Fruit fly (Drosophila melanogaster) whole organism, prepupa: ENCODE measurements around the gene Flacc.

ENCODE experiments used
- Blimp-1 ChIP-seq: fragments of 200-800 bp; sonication (Bioruptor generic); optimal IDR thresholded peaks from 3 replicates; lab custom pipeline; 2017; ENCODE audit warnings: missing biosample characterization, missing genetic modification characterization, mild to moderate bottlenecking, moderate library complexity, missing genetic modification reagents
- CG10631 ChIP-seq: fragments of 200-800 bp; sonication (Bioruptor generic); optimal IDR thresholded peaks from 2 replicates; lab custom pipeline; 2016; ENCODE audit warnings: missing biosample characterization, missing genetic modification characterization
- CG10669 ChIP-seq: fragments of 200-800 bp; sonication (Bioruptor generic); optimal IDR thresholded peaks from 3 replicates; lab custom pipeline; 2018; ENCODE audit warnings: missing biosample characterization, mild to moderate bottlenecking, missing genetic modification characterization, moderate library complexity
- CG11294 ChIP-seq: fragments of 200-800 bp; sonication (Bioruptor generic); IDR thresholded peaks from 2 replicates; pipeline ENCODE4 v1.3.6; 2022; ENCODE audit warnings: missing biosample characterization, missing genetic modification characterization
- CG11762 ChIP-seq: fragments of 200-800 bp; sonication (Bioruptor generic); optimal IDR thresholded peaks from 3 replicates; lab custom pipeline; 2016; ENCODE audit warnings: missing biosample characterization, missing genetic modification characterization; ENCODE audit not compliant: insufficient read depth
- CG11902 ChIP-seq: fragments of 200-800 bp; sonication (Bioruptor generic); optimal IDR thresholded peaks from 3 replicates; lab custom pipeline; 2016; ENCODE audit warnings: missing biosample characterization, missing genetic modification characterization
- CG15336 ChIP-seq: fragments of 200-800 bp; sonication (Bioruptor generic); IDR thresholded peaks from 2 replicates; pipeline ENCODE4 v1.3.6; 2022; ENCODE audit warnings: missing biosample characterization, missing genetic modification characterization
- CG1621 ChIP-seq: fragments of 200-800 bp; sonication (Bioruptor generic); optimal IDR thresholded peaks from 3 replicates; lab custom pipeline; 2018; ENCODE audit warnings: missing biosample characterization, mild to moderate bottlenecking, missing genetic modification characterization
- CG16779 ChIP-seq: fragments of 200-800 bp; sonication (Bioruptor generic); optimal IDR thresholded peaks from 3 replicates; lab custom pipeline; 2017; ENCODE audit warnings: missing biosample characterization, mild to moderate bottlenecking, missing genetic modification characterization
- CG3032 ChIP-seq: fragments of 200-800 bp; optimal IDR thresholded peaks from 2 replicates; lab custom pipeline; 2019; ENCODE audit warnings: missing biosample characterization, mild to moderate bottlenecking, missing genetic modification characterization, moderate library complexity
- CG34406 ChIP-seq: fragments of 200-800 bp; sonication (Bioruptor generic); optimal IDR thresholded peaks from 3 replicates; lab custom pipeline; 2016; ENCODE audit warnings: missing biosample characterization, missing genetic modification characterization
- CG3919 ChIP-seq: fragments of 200-800 bp; sonication (Bioruptor generic); optimal IDR thresholded peaks from 3 replicates; lab custom pipeline; 2016; ENCODE audit warnings: missing biosample characterization, missing genetic modification characterization
- CG4318 ChIP-seq: fragments of 200-800 bp; sonication (Bioruptor generic); optimal IDR thresholded peaks from 3 replicates; lab custom pipeline; 2017; ENCODE audit warnings: missing biosample characterization, mild to moderate bottlenecking, missing genetic modification characterization
- CG6163 ChIP-seq: fragments of 200-800 bp; sonication (Bioruptor generic); IDR thresholded peaks from 3 replicates; pipeline ENCODE4 v1.3.6; 2022; ENCODE audit warnings: missing biosample characterization, missing genetic modification characterization
- CG6276 ChIP-seq: fragments of 200-800 bp; sonication (Bioruptor generic); optimal IDR thresholded peaks from 2 replicates; lab custom pipeline; 2017; ENCODE audit warnings: missing biosample characterization, mild to moderate bottlenecking, missing genetic modification characterization
- CG6792 ChIP-seq: fragments of 200-800 bp; sonication (Bioruptor generic); optimal IDR thresholded peaks from 3 replicates; lab custom pipeline; 2016; ENCODE audit warnings: missing biosample characterization, missing genetic modification characterization
- CG6808 ChIP-seq: fragments of 200-800 bp; sonication (Bioruptor generic); optimal IDR thresholded peaks from 3 replicates; lab custom pipeline; 2017; ENCODE audit warnings: missing biosample characterization, missing genetic modification characterization, mild to moderate bottlenecking, moderate library complexity, missing genetic modification reagents
- CG6854 ChIP-seq: fragments of 200-800 bp; sonication (Bioruptor generic); optimal IDR thresholded peaks from 2 replicates; lab custom pipeline; 2017; ENCODE audit warnings: missing biosample characterization, mild to moderate bottlenecking, missing genetic modification characterization
- CG7368 ChIP-seq: fragments of 200-800 bp; sonication (Bioruptor generic); optimal IDR thresholded peaks from 3 replicates; lab custom pipeline; 2016; ENCODE audit warnings: missing biosample characterization, missing genetic modification characterization
- CG8319 ChIP-seq: fragments of 200-800 bp; sonication (Bioruptor generic); optimal IDR thresholded peaks from 3 replicates; lab custom pipeline; 2016; ENCODE audit warnings: missing biosample characterization, missing genetic modification characterization
- CG8632 ChIP-seq: fragments of 200-800 bp; sonication (Bioruptor generic); optimal IDR thresholded peaks from 3 replicates; lab custom pipeline; 2016; ENCODE audit warnings: missing biosample characterization, missing genetic modification characterization
- Eip75B ChIP-seq: fragments of 200-800 bp; sonication (Bioruptor generic); optimal IDR thresholded peaks from 3 replicates; lab custom pipeline; 2016; ENCODE audit warnings: missing biosample characterization, missing genetic modification characterization
- Eip78C ChIP-seq: fragments of 200-800 bp; sonication (Bioruptor generic); peaks from one replicate; lab custom pipeline; 2016; ENCODE audit warnings: missing biosample characterization, missing genetic modification characterization
- Eip93F ChIP-seq: fragments of 200-800 bp; sonication (Bioruptor generic); optimal IDR thresholded peaks from 2 replicates; lab custom pipeline; 2016; ENCODE audit warnings: missing biosample characterization, mild to moderate bottlenecking, missing genetic modification characterization
- Ets21C ChIP-seq: fragments of 200-800 bp; sonication (Bioruptor generic); optimal IDR thresholded peaks from 3 replicates; lab custom pipeline; 2016; ENCODE audit warnings: missing biosample characterization, missing genetic modification characterization
- Ets96B ChIP-seq: fragments of 200-800 bp; optimal IDR thresholded peaks from 2 replicates; lab custom pipeline; 2019; ENCODE audit warnings: missing biosample characterization, mild to moderate bottlenecking, missing genetic modification characterization, moderate library complexity
- Gug ChIP-seq: fragments of 200-800 bp; sonication (Bioruptor generic); IDR thresholded peaks from 2 replicates; pipeline ENCODE4 v1.3.6; 2022; ENCODE audit warnings: missing biosample characterization, missing genetic modification characterization
- Hr38 ChIP-seq: sonication (Bioruptor generic); optimal IDR thresholded peaks from 2 replicates; lab custom pipeline; 2016; ENCODE audit warnings: missing biosample characterization, missing genetic modification characterization
- Hr39 ChIP-seq: fragments of 200-800 bp; sonication (Bioruptor generic); optimal IDR thresholded peaks from 2 replicates; lab custom pipeline; 2016; ENCODE audit warnings: missing biosample characterization, missing genetic modification characterization
- Hr4 ChIP-seq: fragments of 200-800 bp; sonication (Bioruptor generic); optimal IDR thresholded peaks from 3 replicates; lab custom pipeline; 2016; ENCODE audit warnings: missing biosample characterization, missing genetic modification characterization
- Lpt ChIP-seq: fragments of 200-800 bp; sonication (Bioruptor generic); optimal IDR thresholded peaks from 3 replicates; lab custom pipeline; 2016; ENCODE audit warnings: missing biosample characterization, missing genetic modification characterization
- Met ChIP-seq: fragments of 200-800 bp; sonication (Bioruptor generic); optimal IDR thresholded peaks from 3 replicates; lab custom pipeline; 2016; ENCODE audit warnings: missing biosample characterization, missing genetic modification characterization
- OdsH ChIP-seq: fragments of 200-800 bp; sonication (Bioruptor generic); optimal IDR thresholded peaks from 3 replicates; lab custom pipeline; 2016; ENCODE audit warnings: missing biosample characterization, missing genetic modification characterization
- Sox102F ChIP-seq: fragments of 200-800 bp; sonication (Bioruptor generic); optimal IDR thresholded peaks from 2 replicates; lab custom pipeline; 2016; ENCODE audit warnings: missing biosample characterization, mild to moderate bottlenecking, missing genetic modification characterization
- Sox14 ChIP-seq: fragments of 200-800 bp; sonication (Bioruptor generic); optimal IDR thresholded peaks from 3 replicates; lab custom pipeline; 2016; ENCODE audit warnings: missing biosample characterization, missing genetic modification characterization
- Sox15 ChIP-seq: fragments of 200-800 bp; sonication (Bioruptor generic); optimal IDR thresholded peaks from 3 replicates; lab custom pipeline; 2016; ENCODE audit warnings: missing biosample characterization, missing genetic modification characterization
- achi ChIP-seq: fragments of 200-800 bp; sonication (Bioruptor generic); optimal IDR thresholded peaks from 3 replicates; lab custom pipeline; 2016; ENCODE audit warnings: missing biosample characterization, missing genetic modification characterization
- acj6 ChIP-seq: fragments of 200-800 bp; sonication (Bioruptor generic); optimal IDR thresholded peaks from 3 replicates; lab custom pipeline; 2016; ENCODE audit warnings: missing biosample characterization, missing genetic modification characterization
- cyc ChIP-seq: fragments of 200-800 bp; sonication (Bioruptor generic); optimal IDR thresholded peaks from 3 replicates; lab custom pipeline; 2016; ENCODE audit warnings: missing biosample characterization, missing genetic modification characterization
- dac ChIP-seq: fragments of 200-800 bp; sonication (Bioruptor generic); optimal IDR thresholded peaks from 2 replicates; lab custom pipeline; 2017; ENCODE audit warnings: missing biosample characterization, mild to moderate bottlenecking, missing genetic modification characterization
- dsx ChIP-seq: fragments of 200-800 bp; optimal IDR thresholded peaks from 3 replicates; lab custom pipeline; 2019; ENCODE audit warnings: missing biosample characterization, mild to moderate bottlenecking, missing genetic modification characterization, moderate library complexity; ENCODE audit not compliant: poor library complexity, severe bottlenecking
- eg ChIP-seq: fragments of 200-800 bp; sonication (Bioruptor generic); IDR thresholded peaks from 3 replicates; pipeline ENCODE4 v1.3.6; 2022; ENCODE audit warnings: missing biosample characterization, missing genetic modification characterization
- fd59A ChIP-seq: fragments of 200-800 bp; sonication (Bioruptor generic); optimal IDR thresholded peaks from 2 replicates; lab custom pipeline; 2017; ENCODE audit warnings: missing biosample characterization, mild to moderate bottlenecking, missing genetic modification characterization, missing genetic modification reagents
- fd85E ChIP-seq: fragments of 200-800 bp; sonication (Bioruptor generic); optimal IDR thresholded peaks from 3 replicates; lab custom pipeline; 2016; ENCODE audit warnings: missing biosample characterization, missing genetic modification characterization
- fkh ChIP-seq: fragments of 200-800 bp; sonication (Bioruptor generic); optimal IDR thresholded peaks from 3 replicates; lab custom pipeline; 2017; ENCODE audit warnings: missing biosample characterization, mild to moderate bottlenecking, missing genetic modification characterization, moderate library complexity
- pdm3 ChIP-seq: fragments of 200-800 bp; sonication (Bioruptor generic); optimal IDR thresholded peaks from 3 replicates; lab custom pipeline; 2016; ENCODE audit warnings: missing biosample characterization, missing genetic modification characterization
- salr ChIP-seq, 2 experiments: fragments of 200-800 bp; sonication (Bioruptor generic); optimal IDR thresholded peaks; 3 replicates each; lab custom pipeline; 2016 to 2018; ENCODE audit warnings: missing biosample characterization in 2 of 2, missing genetic modification characterization in 2 of 2, mild to moderate bottlenecking in 1 of 2
- spab ChIP-seq: fragments of 200-800 bp; sonication (Bioruptor generic); optimal IDR thresholded peaks from 2 replicates; lab custom pipeline; 2017; ENCODE audit warnings: missing biosample characterization, mild to moderate bottlenecking, missing genetic modification characterization, missing genetic modification reagents
- ss ChIP-seq, 2 experiments: fragments of 200-800 bp; sonication (Bioruptor generic); optimal IDR thresholded peaks; 2 replicates in 1 of 2; 3 replicates in 1 of 2; lab custom pipeline; 2017 to 2018; ENCODE audit warnings: mild to moderate bottlenecking in 2 of 2, missing biosample characterization in 2 of 2, missing genetic modification characterization in 2 of 2, moderate library complexity in 1 of 2
- svp ChIP-seq: fragments of 200-800 bp; sonication (Bioruptor generic); peaks from one replicate; lab custom pipeline; 2016; ENCODE audit warnings: missing biosample characterization, missing genetic modification characterization
- topi ChIP-seq: fragments of 200-800 bp; sonication (Bioruptor generic); optimal IDR thresholded peaks from 3 replicates; lab custom pipeline; 2016; ENCODE audit warnings: missing biosample characterization, missing genetic modification characterization
- vri ChIP-seq: fragments of 200-800 bp; sonication (Bioruptor generic); optimal IDR thresholded peaks from 3 replicates; lab custom pipeline; 2016; ENCODE audit warnings: missing biosample characterization, mild to moderate bottlenecking, missing genetic modification characterization

The Flacc gene

dm6 chrX:18924713-18925112 is 31.3 kb upstream of the Flacc start:
- TF ChIP-seq CG16779 (tag; lab: Kevin White, UChicago) (peak; percentile 47), achi (peak; percentile 74), CG11902 (peak; percentile 4), Eip75B (GFP tag; lab: Kevin White, UChicago) (peak; percentile 67), Eip78C (GFP tag; lab: Kevin White, UChicago) (peak; percentile 95), topi (peak; percentile 76), acj6 (GFP tag; lab: Kevin White, UChicago) (peak; percentile 66), Blimp-1 (GFP tag; lab: Kevin White, UChicago) (no peak), pdm3 (peak; percentile 65), CG6276 (GFP tag; lab: Kevin White, UChicago) (peak; percentile 74), CG34406 (GFP tag; lab: Kevin White, UChicago) (peak; percentile 62), dsx (GFP tag; lab: Kevin White, UChicago) (peak; percentile 93), cyc (GFP tag; lab: Kevin White, UChicago) (peak; percentile 44), ss (GFP tag; optimal IDR thresholded peaks at IDR 0.05; lab: Kevin White, UChicago) (peak; percentile 62 to 69), Hr39 (GFP tag; lab: Kevin White, UChicago) (peak; percentile 61), CG6854 (GFP tag; lab: Kevin White, UChicago) (no peak), Eip93F (no peak), CG10631 (GFP tag; lab: Kevin White, UChicago) (peak; percentile 75), Sox15 (GFP tag; lab: Kevin White, UChicago) (peak; percentile 24), CG3919 (GFP tag; lab: Kevin White, UChicago) (peak; percentile 63), Sox14 (GFP tag; lab: Kevin White, UChicago) (peak; percentile 68), CG4318 (peak; percentile 79), CG1621 (tag; lab: Kevin White, UChicago) (peak; percentile 8), CG15336 (GFP tag; lab: Robert Waterston, UW) (peak; percentile 73), Hr38 (GFP tag; lab: Kevin White, UChicago) (no peak), dac (GFP tag; lab: Kevin White, UChicago) (peak; percentile 62), Ets21C (GFP tag; lab: Kevin White, UChicago) (peak; percentile 39), eg (GFP tag; lab: Robert Waterston, UW) (peak; percentile 49; the same call in 2 of the 3 replicates), CG8632 (GFP tag; lab: Kevin White, UChicago) (peak; percentile 68), fd85E (no peak), Lpt (GFP tag; lab: Kevin White, UChicago) (peak; percentile 56), CG7368 (GFP tag; lab: Kevin White, UChicago) (peak; percentile 14), fd59A (GFP tag; lab: Kevin White, UChicago) (peak; percentile 70), vri (GFP tag; lab: Kevin White, UChicago) (peak; percentile 17), svp (GFP tag; lab: Kevin White, UChicago) (peak; percentile 88), CG6808 (GFP tag; lab: Kevin White, UChicago) (peak; percentile 69), Gug (GFP tag; lab: Robert Waterston, UW) (peak; percentile 36; the same call in 1 of the 2 replicates), CG10669 (GFP tag; lab: Kevin White, UChicago) (peak; percentile 58), Ets96B (tag; lab: Kevin White, UChicago) (peak; percentile 68), Sox102F (GFP tag; lab: Kevin White, UChicago) (peak; percentile 61), OdsH (GFP tag; lab: Kevin White, UChicago) (peak; percentile 74), CG11294 (GFP tag; lab: Robert Waterston, UW) (no peak), CG3032 (tag; lab: Kevin White, UChicago) (peak; percentile 68), Met (GFP tag; lab: Kevin White, UChicago) (peak; percentile 73), spab (GFP tag; lab: Kevin White, UChicago) (peak; percentile 70), Hr4 (peak; percentile 75), CG6792 (GFP tag; lab: Kevin White, UChicago) (peak; percentile 69), salr (GFP tag; optimal IDR thresholded peaks at IDR 0.05; lab: Kevin White, UChicago) (peak in 1 of 2 experiments; percentile 78), fkh (GFP tag; lab: Kevin White, UChicago) (no peak), CG8319 (no peak), CG6163 (GFP tag; lab: Robert Waterston, UW) (no peak), CG11762 (GFP tag; lab: Kevin White, UChicago) (peak; percentile 54)
